Worm (Caenorhabditis elegans) whole organism, young adult: ENCODE measurements around the gene srh-186.

Source experiments
- F49E8.2 ChIP-seq: sonication (generic microtip); optimal IDR thresholded peaks from 3 replicates; lab custom pipeline; 2017; ENCODE audit warnings: missing genetic modification characterization, mild to moderate bottlenecking, missing compliant biosample characterization, antibody characterized with exemption, moderate library complexity; ENCODE audit not compliant: insufficient read depth
- ama-1 ChIP-seq, 3 experiments: fragments of 150-350 bp in 1 of 3; sonication (generic microtip) in 2 of 3; optimal IDR thresholded peaks; 2 replicates each; lab custom pipeline; 2014 to 2018; ENCODE audit warnings: missing biosample characterization in 2 of 3, missing genetic modification characterization in 2 of 3, missing genetic modification reagents in 2 of 3
- attf-3 ChIP-seq: fragments of 200-800 bp; sonication (Bioruptor generic); conservative IDR thresholded peaks from 2 replicates; pipeline ENCODE4 v1.3.6; 2022; ENCODE audit warnings: missing genetic modification reagents, missing genetic modification characterization, missing compliant biosample characterization
- ets-4 ChIP-seq: fragments of 200-800 bp; sonication (Bioruptor generic); optimal IDR thresholded peaks from 2 replicates; lab custom pipeline; 2018; ENCODE audit warnings: mild to moderate bottlenecking, missing genetic modification characterization, missing compliant biosample characterization
- him-1 ChIP-seq: sonication (generic microtip); optimal IDR thresholded peaks from 2 replicates; lab custom pipeline; 2016; ENCODE audit warnings: missing genotype, missing genetic modification reagents, missing genetic modification characterization, missing compliant biosample characterization
- lin-54 ChIP-seq: fragments of 200-800 bp; sonication (Bioruptor generic); optimal IDR thresholded peaks from 2 replicates; lab custom pipeline; 2018; ENCODE audit warnings: mild to moderate bottlenecking, missing genetic modification characterization, missing compliant biosample characterization
- nfya-1 ChIP-seq: sonication (generic microtip); optimal IDR thresholded peaks from 2 replicates; lab custom pipeline; 2017; ENCODE audit warnings: antibody characterized with exemption, missing compliant biosample characterization, missing genetic modification characterization, borderline replicate concordance; ENCODE audit not compliant: insufficient read depth
- rec-8 ChIP-seq, 2 experiments: sonication (generic microtip); optimal IDR thresholded peaks; 2 replicates each; lab custom pipeline; 2016; ENCODE audit warnings: mild to moderate bottlenecking in 2 of 2, missing genetic modification characterization in 2 of 2, missing genetic modification reagents in 2 of 2, missing genotype in 2 of 2, missing biosample characterization in 1 of 2, missing compliant biosample characterization in 1 of 2, moderate library complexity in 1 of 2
- rpc-1 ChIP-seq, 2 experiments: fragments of 150-350 bp in 1 of 2; sonication (generic microtip) in 1 of 2; optimal IDR thresholded peaks; 2 replicates each; lab custom pipeline; 2014 to 2018; ENCODE audit warnings: missing biosample characterization in 1 of 2, missing genetic modification characterization in 1 of 2, missing genetic modification reagents in 1 of 2, missing genotype in 1 of 2
- sdz-38 ChIP-seq: sonication (generic microtip); optimal IDR thresholded peaks from 2 replicates; lab custom pipeline; 2016; ENCODE audit warnings: missing genotype, missing genetic modification characterization, missing compliant biosample characterization
- ztf-25 ChIP-seq: fragments of 200-800 bp; sonication (Bioruptor generic); IDR thresholded peaks from 2 replicates; pipeline ENCODE4 v1.3.6; 2022; ENCODE audit warnings: missing genetic modification reagents, missing genetic modification characterization, missing compliant biosample characterization
- ztf-3 ChIP-seq: fragments of 200-800 bp; sonication (Bioruptor generic); optimal IDR thresholded peaks from 2 replicates; lab custom pipeline; 2018; ENCODE audit warnings: mild to moderate bottlenecking, missing genetic modification characterization, missing compliant biosample characterization

DNA sequence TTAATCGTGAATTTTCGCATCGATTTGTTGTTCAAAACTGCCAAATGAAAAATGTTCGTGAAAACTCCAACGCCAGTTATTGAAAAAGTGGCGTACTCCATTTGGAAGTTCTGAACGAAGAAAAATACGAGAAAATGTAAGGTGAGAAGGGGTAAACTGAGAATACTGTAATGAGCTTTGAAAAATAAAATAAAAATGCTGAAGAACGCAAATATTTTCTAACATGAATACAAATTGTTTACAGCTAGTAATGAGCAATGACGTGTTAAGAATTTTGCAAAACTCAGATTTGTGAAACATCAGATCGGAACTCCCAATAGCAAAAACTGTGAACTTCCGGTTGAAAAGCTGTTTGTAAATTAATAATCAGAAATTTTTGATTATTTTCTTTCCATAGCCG, 23.2 kb upstream of the srh-186 start, which contains the start of gene srw-26:
- TF ChIP-seq rec-8 (tag; optimal IDR thresholded peaks at IDR 0.05; lab: Kevin White, UChicago) (no peak), ztf-3 (GFP tag; lab: Kevin White, UChicago) (no peak), ama-1 (optimal IDR thresholded peaks at IDR 0.05; lab: Kevin White, UChicago) (no peak), ama-1 (GFP tag; optimal IDR thresholded peaks at IDR 0.05; lab: Kevin White, UChicago) (no peak), ets-4 (GFP tag; lab: Kevin White, UChicago) (no peak), him-1 (no peak), attf-3 (no peak), rpc-1 (optimal IDR thresholded peaks at IDR 0.05; lab: Kevin White, UChicago) (no peak), rpc-1 (tag; optimal IDR thresholded peaks at IDR 0.05; lab: Kevin White, UChicago) (no peak), F49E8.2 (tag; lab: Kevin White, UChicago) (no peak), sdz-38 (tag; lab: Kevin White, UChicago) (no peak), lin-54 (GFP tag; lab: Kevin White, UChicago) (no peak), ztf-25 (no peak), nfya-1 (no peak)
